Fruit fly (Drosophila melanogaster): ENCODE results near the gene CG7632.

dm6 chr3L:21261403-21262164, 42.9 kb upstream of the CG7632 start:
- TF ChIP-seq vnd (GFP tag; IDR thresholded peaks at IDR 0.05; ENCODE audit: partially characterized antibody) (no peak), CG17829 (tag; optimal IDR thresholded peaks at IDR 0.05) (no peak), CG32532 (GFP tag; IDR thresholded peaks at IDR 0.05) (no peak), CG13624 (GFP tag; optimal IDR thresholded peaks at IDR 0.05) (no peak), Xrp1 (GFP tag; IDR thresholded peaks at IDR 0.05) (no peak), ken (GFP tag; IDR thresholded peaks at IDR 0.05) (no peak), CG13123 (GFP tag; optimal IDR thresholded peaks at IDR 0.05) (no peak), H15 (GFP tag; IDR thresholded peaks at IDR 0.05) (no peak)
